Fruit fly (Drosophila melanogaster): ENCODE measurements around the gene Lcp65Ab1.

- no peak for TF ChIP-seq cyc (GFP tag; optimal IDR thresholded peaks at IDR 0.05)
- no peak for TF ChIP-seq achi (GFP tag; optimal IDR thresholded peaks at IDR 0.05)
- TF ChIP-seq Eip75B (GFP tag; optimal IDR thresholded peaks at IDR 0.05), result no peak
- no peak for TF ChIP-seq CG11294 (GFP tag; IDR thresholded peaks at IDR 0.05)
- no peak for TF ChIP-seq CG16779 (tag; optimal IDR thresholded peaks at IDR 0.05)
- TF ChIP-seq CG3919 (GFP tag; optimal IDR thresholded peaks at IDR 0.05), result no peak
- TF ChIP-seq Ets21C (GFP tag; optimal IDR thresholded peaks at IDR 0.05), result no peak
- TF ChIP-seq acj6 (GFP tag; optimal IDR thresholded peaks at IDR 0.05), result no peak
- no peak for TF ChIP-seq CG7368 (GFP tag; optimal IDR thresholded peaks at IDR 0.05)
- TF ChIP-seq Sox102F (GFP tag; optimal IDR thresholded peaks at IDR 0.05), result no peak
These were observed 18.4 kb upstream of the Lcp65Ab1 start, which contains the start of gene Lcp65Ag3 for dm6 chr3L:6130944-6131343.

All from whole organism, prepupa.